Fruit fly (Drosophila melanogaster) whole organism, embryonic: ENCODE data around the gene CG32801.

ENCODE experiments used
- Awh ChIP-seq: fragments of 200-800 bp; sonication (Bioruptor generic); IDR thresholded peaks from 2 replicates; pipeline ENCODE4, ENCODE4 v1.3.6; 2022; ENCODE audit warnings: missing biosample characterization, missing genetic modification characterization
- BtbVII ChIP-seq: fragments of 200-800 bp; sonication (Bioruptor generic); optimal IDR thresholded peaks from 3 replicates; lab custom pipeline; 2017; ENCODE audit warnings: missing biosample characterization, mild to moderate bottlenecking, missing genetic modification characterization
- Bteb2 ChIP-seq: fragments of 200-800 bp; sonication (Bioruptor generic); optimal IDR thresholded peaks from 2 replicates; lab custom pipeline; 2016; ENCODE audit warnings: missing biosample characterization, missing genetic modification characterization
- CG10147 ChIP-seq: fragments of 200-800 bp; sonication (Bioruptor generic); optimal IDR thresholded peaks from 2 replicates; lab custom pipeline; 2019; ENCODE audit warnings: missing biosample characterization, mild to moderate bottlenecking, missing genetic modification characterization, moderate library complexity
- CG1024 ChIP-seq: fragments of 200-800 bp; sonication (Bioruptor generic); IDR thresholded peaks from 2 replicates; pipeline ENCODE4 v1.3.6; 2022; ENCODE audit warnings: missing biosample characterization, missing genetic modification characterization
- CG10654 ChIP-seq: fragments of 200-800 bp; sonication (Bioruptor generic); optimal IDR thresholded peaks from 2 replicates; lab custom pipeline; 2016; ENCODE audit warnings: missing biosample characterization, missing genetic modification characterization
- CG12219 ChIP-seq: fragments of 200-800 bp; sonication (Bioruptor generic); optimal IDR thresholded peaks from 3 replicates; lab custom pipeline; 2018; ENCODE audit warnings: missing biosample characterization, mild to moderate bottlenecking, missing genetic modification characterization
- CG13296 ChIP-seq: fragments of 200-800 bp; sonication (Bioruptor generic); optimal IDR thresholded peaks from 3 replicates; lab custom pipeline; 2018; ENCODE audit warnings: missing biosample characterization, mild to moderate bottlenecking, missing genetic modification characterization
- CG15601 ChIP-seq: fragments of 200-800 bp; sonication (Bioruptor generic); optimal IDR thresholded peaks from 3 replicates; lab custom pipeline; 2019; ENCODE audit warnings: missing biosample characterization, mild to moderate bottlenecking, missing genetic modification characterization, moderate library complexity
- CG17186 ChIP-seq: fragments of 200-800 bp; sonication (Bioruptor generic); optimal IDR thresholded peaks from 3 replicates; lab custom pipeline; 2017; ENCODE audit warnings: missing biosample characterization, missing genetic modification reagents, missing genetic modification characterization
- CG17385 ChIP-seq: fragments of 200-800 bp; sonication (Bioruptor generic); optimal IDR thresholded peaks from 3 replicates; lab custom pipeline; 2018; ENCODE audit warnings: missing biosample characterization, mild to moderate bottlenecking, missing genetic modification characterization
- CG18764 ChIP-seq: fragments of 200-800 bp; sonication (Bioruptor generic); optimal IDR thresholded peaks from 3 replicates; lab custom pipeline; 2016; ENCODE audit warnings: missing biosample characterization, missing genetic modification characterization
- CG2202 ChIP-seq: fragments of 200-800 bp; sonication (Bioruptor generic); optimal IDR thresholded peaks from 2 replicates; lab custom pipeline; 2018; ENCODE audit warnings: missing biosample characterization, mild to moderate bottlenecking, missing genetic modification characterization
- CG30431 ChIP-seq: fragments of 200-800 bp; sonication (Bioruptor generic); optimal IDR thresholded peaks from 2 replicates; lab custom pipeline; 2017; ENCODE audit warnings: missing biosample characterization, missing genetic modification characterization
- CG4424 ChIP-seq: fragments of 200-800 bp; sonication (Bioruptor generic); optimal IDR thresholded peaks from 3 replicates; lab custom pipeline; 2016; ENCODE audit warnings: missing biosample characterization, missing genetic modification characterization
- CG8089 ChIP-seq: fragments of 200-800 bp; sonication (Bioruptor generic); optimal IDR thresholded peaks from 3 replicates; lab custom pipeline; 2016; ENCODE audit warnings: missing biosample characterization, missing genetic modification characterization
- CG8765 ChIP-seq: fragments of 200-800 bp; sonication (Bioruptor generic); IDR thresholded peaks from 2 replicates; pipeline ENCODE4 v1.3.6; 2022; ENCODE audit warnings: missing biosample characterization, missing genetic modification characterization
- CG9609 ChIP-seq: fragments of 200-800 bp; sonication (Bioruptor generic); optimal IDR thresholded peaks from 3 replicates; lab custom pipeline; 2016; ENCODE audit warnings: missing biosample characterization, missing genetic modification characterization
- CTCF ChIP-seq: fragments of 200-800 bp; sonication (Bioruptor generic); optimal IDR thresholded peaks from 2 replicates; lab custom pipeline; 2017; ENCODE audit warnings: missing biosample characterization, mild to moderate bottlenecking, missing genetic modification characterization, moderate library complexity
- Camta ChIP-seq: fragments of 200-800 bp; sonication (Bioruptor generic); optimal IDR thresholded peaks from 2 replicates; lab custom pipeline; 2016; ENCODE audit warnings: missing biosample characterization, missing genetic modification characterization
- Dll ChIP-seq: fragments of 200-800 bp; sonication (Bioruptor generic); IDR thresholded peaks from 4 replicates; pipeline ENCODE4 v1.3.6; 2022; ENCODE audit warnings: missing biosample characterization, missing genetic modification characterization; ENCODE audit not compliant: partially characterized antibody
- Dp ChIP-seq: fragments of 200-800 bp; sonication (Bioruptor generic); optimal IDR thresholded peaks from 2 replicates; lab custom pipeline; 2018; ENCODE audit warnings: missing biosample characterization, mild to moderate bottlenecking, missing genetic modification characterization, moderate library complexity
- ERR ChIP-seq: fragments of 200-800 bp; sonication (Bioruptor generic); optimal IDR thresholded peaks from 2 replicates; lab custom pipeline; 2016; ENCODE audit warnings: missing biosample characterization, missing genetic modification characterization
- HHEX ChIP-seq: fragments of 200-800 bp; sonication (Bioruptor generic); optimal IDR thresholded peaks from 3 replicates; lab custom pipeline; 2017; ENCODE audit warnings: missing biosample characterization, mild to moderate bottlenecking, missing genetic modification characterization, missing genetic modification reagents
- HLHmδ ChIP-seq: fragments of 200-800 bp; sonication (Bioruptor generic); optimal IDR thresholded peaks from 2 replicates; lab custom pipeline; 2018; ENCODE audit warnings: missing biosample characterization, mild to moderate bottlenecking, missing genetic modification characterization, moderate library complexity
- Jarid2 ChIP-seq: fragments of 200-800 bp; sonication (Bioruptor generic); optimal IDR thresholded peaks from 3 replicates; lab custom pipeline; 2017; ENCODE audit warnings: mild to moderate bottlenecking, missing biosample characterization, missing genetic modification reagents, missing genetic modification characterization
- Med ChIP-seq: fragments of 200-800 bp; sonication (Bioruptor generic); peaks from one replicate; lab custom pipeline; 2016; ENCODE audit warnings: missing biosample characterization, missing genetic modification characterization, mild to moderate bottlenecking, inconsistent platforms, moderate library complexity
- Mes4 ChIP-seq: fragments of 200-800 bp; sonication (Bioruptor generic); optimal IDR thresholded peaks from 2 replicates; lab custom pipeline; 2016; ENCODE audit warnings: missing biosample characterization, missing genetic modification characterization
- Nf-YB ChIP-seq: fragments of 200-800 bp; sonication (Bioruptor generic); optimal IDR thresholded peaks from 3 replicates; lab custom pipeline; 2019; ENCODE audit warnings: missing biosample characterization, mild to moderate bottlenecking, missing genetic modification characterization, moderate library complexity
- Oli ChIP-seq: fragments of 200-800 bp; sonication (Bioruptor generic); optimal IDR thresholded peaks from 2 replicates; lab custom pipeline; 2018; ENCODE audit warnings: missing biosample characterization, mild to moderate bottlenecking, missing genetic modification characterization, moderate library complexity
- Sry-δ ChIP-seq: fragments of 200-800 bp; sonication (Bioruptor generic); optimal IDR thresholded peaks from 2 replicates; lab custom pipeline; 2016; ENCODE audit warnings: missing biosample characterization, missing genetic modification characterization
- Vsx1 ChIP-seq: fragments of 200-800 bp; sonication (Bioruptor generic); optimal IDR thresholded peaks from 2 replicates; lab custom pipeline; 2017; ENCODE audit warnings: missing biosample characterization, mild to moderate bottlenecking, missing genetic modification characterization, missing genetic modification reagents
- bbx ChIP-seq: fragments of 200-800 bp; sonication (Bioruptor generic); IDR thresholded peaks from 2 replicates; pipeline ENCODE4 v1.3.6; 2022; ENCODE audit warnings: missing biosample characterization, missing genetic modification characterization; ENCODE audit not compliant: partially characterized antibody
- chinmo ChIP-seq: fragments of 200-800 bp; sonication (Bioruptor generic); IDR thresholded peaks from 4 replicates; pipeline ENCODE4 v1.3.6; 2022; ENCODE audit warnings: missing biosample characterization, missing genetic modification characterization; ENCODE audit not compliant: partially characterized antibody
- croc ChIP-seq: fragments of 200-800 bp; sonication (Bioruptor generic); conservative IDR thresholded peaks from 3 replicates; pipeline ENCODE4 v1.3.6; 2022; ENCODE audit warnings: missing biosample characterization, missing genetic modification characterization
- gcm ChIP-seq: fragments of 200-800 bp; sonication (Bioruptor generic); optimal IDR thresholded peaks from 2 replicates; lab custom pipeline; 2019; ENCODE audit warnings: missing biosample characterization, mild to moderate bottlenecking, missing genetic modification characterization, moderate library complexity
- gfzf ChIP-seq: fragments of 200-800 bp; sonication (Bioruptor generic); optimal IDR thresholded peaks from 2 replicates; lab custom pipeline; 2016; ENCODE audit warnings: missing biosample characterization, mild to moderate bottlenecking, missing genetic modification characterization, moderate library complexity
- grn ChIP-seq: fragments of 200-800 bp; sonication (Bioruptor generic); optimal IDR thresholded peaks from 3 replicates; lab custom pipeline; 2017; ENCODE audit warnings: missing biosample characterization, missing genetic modification characterization
- kah ChIP-seq: fragments of 200-800 bp; sonication (Bioruptor generic); optimal IDR thresholded peaks from 2 replicates; lab custom pipeline; 2018; ENCODE audit warnings: missing biosample characterization, mild to moderate bottlenecking, missing genetic modification characterization
- kni ChIP-seq: fragments of 200-800 bp; sonication (Bioruptor generic); optimal IDR thresholded peaks from 3 replicates; lab custom pipeline; 2017; ENCODE audit warnings: mild to moderate bottlenecking, missing biosample characterization, missing genetic modification reagents, missing genetic modification characterization
- odd ChIP-seq: fragments of 200-800 bp; sonication (Bioruptor generic); optimal IDR thresholded peaks from 2 replicates; lab custom pipeline; 2017; ENCODE audit warnings: missing biosample characterization, mild to moderate bottlenecking, missing genetic modification characterization
- salm ChIP-seq: fragments of 200-800 bp; sonication (Bioruptor generic); optimal IDR thresholded peaks from 2 replicates; lab custom pipeline; 2018; ENCODE audit warnings: missing biosample characterization, mild to moderate bottlenecking, missing genetic modification characterization
- schlank ChIP-seq: fragments of 200-800 bp; sonication (Bioruptor generic); optimal IDR thresholded peaks from 2 replicates; lab custom pipeline; 2018; ENCODE audit warnings: missing biosample characterization, mild to moderate bottlenecking, missing genetic modification characterization
- sens-2 ChIP-seq: fragments of 200-800 bp; sonication (Bioruptor generic); IDR thresholded peaks from 2 replicates; pipeline ENCODE4 v1.3.6; 2022; ENCODE audit warnings: missing biosample characterization, missing genetic modification characterization
- slou ChIP-seq: fragments of 200-800 bp; sonication (Bioruptor generic); optimal IDR thresholded peaks from 3 replicates; lab custom pipeline; 2016; ENCODE audit warnings: missing biosample characterization, missing genetic modification characterization
- sna ChIP-seq: fragments of 200-800 bp; sonication (Bioruptor generic); IDR thresholded peaks from 2 replicates; pipeline ENCODE4 v1.3.6; 2022; ENCODE audit warnings: missing biosample characterization, missing genetic modification characterization; ENCODE audit not compliant: partially characterized antibody
- ssp ChIP-seq: fragments of 200-800 bp; sonication (Bioruptor generic); IDR thresholded peaks from 2 replicates; pipeline ENCODE4 v1.3.6; 2022; ENCODE audit warnings: missing biosample characterization, missing genetic modification characterization
- stc ChIP-seq: fragments of 200-800 bp; sonication (Bioruptor generic); IDR thresholded peaks from 2 replicates; pipeline ENCODE4 v1.3.6; 2022; ENCODE audit warnings: missing biosample characterization, missing genetic modification characterization
- tgo ChIP-seq: fragments of 200-800 bp; sonication (Bioruptor generic); IDR thresholded peaks from 3 replicates; pipeline ENCODE4 v1.3.6; 2022; ENCODE audit warnings: missing biosample characterization, missing genetic modification characterization

Gene CG32801

dm6 chrX:1943337-1944244 is 40.6 kb upstream of the CG32801 start (continued):
- peak; percentile 93 for TF ChIP-seq Med
- 0 out of 4 replicates have a peak, but pooled peaks have one; percentile 31 for TF ChIP-seq chinmo (GFP tag; lab: Robert Waterston, UW)
- no peak for TF ChIP-seq Dp (GFP tag; lab: Kevin White, UChicago)
- TF ChIP-seq CG10147 (GFP tag; lab: Kevin White, UChicago) = peak; percentile 74
- TF ChIP-seq croc (GFP tag; lab: Robert Waterston, UW) = peak; percentile 47; the same call in 2 of the 3 replicates
- TF ChIP-seq HHEX = peak; percentile 49
- TF ChIP-seq Mes4 (GFP tag; lab: Kevin White, UChicago) = peak; percentile 46
- peak; percentile 14; the same call in 1 of the 2 replicates for TF ChIP-seq ssp
- peak; percentile 51 for TF ChIP-seq salm (tag; lab: Kevin White, UChicago)
- TF ChIP-seq ERR (GFP tag; lab: Kevin White, UChicago) = no peak
- TF ChIP-seq CG8765 (GFP tag; lab: Robert Waterston, UW) = no peak
- peak; percentile 44 for TF ChIP-seq CG10654
- peak; percentile 33 for TF ChIP-seq Jarid2
- TF ChIP-seq tgo (GFP tag; lab: Robert Waterston, UW) = no peak
- TF ChIP-seq Camta = peak; percentile 65
- peak; percentile 75 for TF ChIP-seq Vsx1
- TF ChIP-seq kni (GFP tag; lab: Kevin White, UChicago) = no peak
- peak; percentile 58 for TF ChIP-seq grn (GFP tag; lab: Kevin White, UChicago)
- peak; percentile 63 for TF ChIP-seq CG12219 (GFP tag; lab: Kevin White, UChicago)
- peak; percentile 68 for TF ChIP-seq CG30431 (GFP tag; lab: Kevin White, UChicago)
- peak; percentile 35 for TF ChIP-seq BtbVII (GFP tag; lab: Kevin White, UChicago)
- TF ChIP-seq CG8089 (GFP tag; lab: Kevin White, UChicago) = peak; percentile 49
- peak; percentile 17 for TF ChIP-seq Sry-δ
- peak; percentile 37; the same call in 1 of the 2 replicates for TF ChIP-seq stc
- peak; percentile 71 for TF ChIP-seq Nf-YB (GFP tag; lab: Kevin White, UChicago)
- TF ChIP-seq odd (GFP tag; lab: Kevin White, UChicago) = peak; percentile 20

dm6 chrX:1941669-1942092 is 38.7 kb upstream of the CG32801 start, which contains the start of gene Hr4:
Gene Hr4 (plus strand): TSS chrX:1941940.
- TF ChIP-seq sna (GFP tag; lab: Robert Waterston, UW) (peak; percentile 27; the same call in 1 of the 2 replicates), Oli (tag; lab: Kevin White, UChicago) (no peak), schlank (tag; lab: Kevin White, UChicago) (no peak), HLHmδ (GFP tag; lab: Kevin White, UChicago) (peak; percentile 13), CG17385 (GFP tag; lab: Kevin White, UChicago) (peak; percentile 23), slou (GFP tag; lab: Kevin White, UChicago) (no peak), CG13296 (GFP tag; lab: Kevin White, UChicago) (no peak), Dll (GFP tag; lab: Robert Waterston, UW) (peak; percentile 33; the same call in 1 of the 4 replicates), CG8765 (GFP tag; lab: Robert Waterston, UW) (no peak), bbx (GFP tag; lab: Robert Waterston, UW) (0 out of 2 replicates have a peak, but pooled peaks have one; percentile 23), CG4424 (no peak), CG17186 (GFP tag; lab: Kevin White, UChicago) (no peak), CG18764 (no peak), Med (peak; percentile 67), sens-2 (GFP tag; lab: Robert Waterston, UW) (no peak), CG9609 (GFP tag; lab: Kevin White, UChicago) (no peak), CG15601 (tag; lab: Kevin White, UChicago) (no peak), gfzf (GFP tag; lab: Kevin White, UChicago) (no peak), kah (peak; percentile 66), CG1024 (GFP tag; lab: Robert Waterston, UW) (no peak), gcm (GFP tag; lab: Kevin White, UChicago) (no peak), CTCF (peak; percentile 26), CG2202 (tag; lab: Kevin White, UChicago) (no peak), Bteb2 (GFP tag; lab: Kevin White, UChicago) (no peak), Awh (GFP tag; lab: Robert Waterston, UW) (no peak)
